Fruit fly (Drosophila melanogaster) whole organism, prepupa: Measurements from ENCODE around the gene btl.

Source experiments
- CG10631 ChIP-seq: fragments of 200-800 bp; sonication (Bioruptor generic); optimal IDR thresholded peaks from 2 replicates; lab custom pipeline; 2016; ENCODE audit warnings: missing biosample characterization, missing genetic modification characterization
- CG1621 ChIP-seq: fragments of 200-800 bp; sonication (Bioruptor generic); optimal IDR thresholded peaks from 3 replicates; lab custom pipeline; 2018; ENCODE audit warnings: missing biosample characterization, mild to moderate bottlenecking, missing genetic modification characterization
- CG16779 ChIP-seq: fragments of 200-800 bp; sonication (Bioruptor generic); optimal IDR thresholded peaks from 3 replicates; lab custom pipeline; 2017; ENCODE audit warnings: missing biosample characterization, mild to moderate bottlenecking, missing genetic modification characterization
- CG31627 ChIP-seq: fragments of 200-800 bp; sonication (Bioruptor generic); optimal IDR thresholded peaks from 3 replicates; lab custom pipeline; 2016; ENCODE audit warnings: missing biosample characterization, missing genetic modification characterization
- CG34406 ChIP-seq: fragments of 200-800 bp; sonication (Bioruptor generic); optimal IDR thresholded peaks from 3 replicates; lab custom pipeline; 2016; ENCODE audit warnings: missing biosample characterization, missing genetic modification characterization
- CG6163 ChIP-seq: fragments of 200-800 bp; sonication (Bioruptor generic); IDR thresholded peaks from 3 replicates; pipeline ENCODE4 v1.3.6; 2022; ENCODE audit warnings: missing biosample characterization, missing genetic modification characterization
- CG9139 ChIP-seq: fragments of 200-800 bp; sonication (Bioruptor generic); optimal IDR thresholded peaks from 3 replicates; lab custom pipeline; 2017; ENCODE audit warnings: missing biosample characterization, mild to moderate bottlenecking, missing genetic modification characterization
- Eip78C ChIP-seq: fragments of 200-800 bp; sonication (Bioruptor generic); peaks from one replicate; lab custom pipeline; 2016; ENCODE audit warnings: missing biosample characterization, missing genetic modification characterization
- Lpt ChIP-seq: fragments of 200-800 bp; sonication (Bioruptor generic); optimal IDR thresholded peaks from 3 replicates; lab custom pipeline; 2016; ENCODE audit warnings: missing biosample characterization, missing genetic modification characterization
- achi ChIP-seq: fragments of 200-800 bp; sonication (Bioruptor generic); optimal IDR thresholded peaks from 3 replicates; lab custom pipeline; 2016; ENCODE audit warnings: missing biosample characterization, missing genetic modification characterization
- dac ChIP-seq: fragments of 200-800 bp; sonication (Bioruptor generic); optimal IDR thresholded peaks from 2 replicates; lab custom pipeline; 2017; ENCODE audit warnings: missing biosample characterization, mild to moderate bottlenecking, missing genetic modification characterization

- TF ChIP-seq CG1621 (tag; lab: Kevin White, UChicago), result no peak
- TF ChIP-seq CG16779, result no peak
- no peak for TF ChIP-seq Lpt
- no peak for TF ChIP-seq CG6163 (GFP tag; lab: Robert Waterston, UW)
- no peak for TF ChIP-seq CG10631
- no peak for TF ChIP-seq achi (GFP tag; lab: Kevin White, UChicago)
- TF ChIP-seq CG31627 (GFP tag; lab: Kevin White, UChicago), result no peak
- TF ChIP-seq Eip78C (GFP tag; lab: Kevin White, UChicago), result peak; percentile 51
- TF ChIP-seq CG34406 (GFP tag; lab: Kevin White, UChicago), result no peak
- no peak for TF ChIP-seq dac (GFP tag; lab: Kevin White, UChicago)
- TF ChIP-seq CG9139 (GFP tag; lab: Kevin White, UChicago), result no peak
These were observed 46.5 kb downstream of the btl start for dm6 chr3L:14122048-14122447.
